Worm (Caenorhabditis elegans) whole organism, early embryonic: ENCODE measurements around the gene srt-35.

Experiments used
- B0310.2 ChIP-seq: sonication (generic microtip); optimal IDR thresholded peaks from 2 replicates; lab custom pipeline; 2016; ENCODE audit warnings: mild to moderate bottlenecking, missing genetic modification characterization, missing compliant biosample characterization
- F13C5.2 ChIP-seq: sonication (generic microtip); optimal IDR thresholded peaks from 2 replicates; lab custom pipeline; 2017; ENCODE audit warnings: mild to moderate bottlenecking, missing genetic modification characterization, inconsistent platforms, missing compliant biosample characterization
- aly-1 ChIP-seq: sonication (generic microtip); optimal IDR thresholded peaks from 2 replicates; lab custom pipeline; 2016; ENCODE audit warnings: missing genetic modification characterization, missing compliant biosample characterization
- ama-1 ChIP-seq: fragments of 150-350 bp; optimal IDR thresholded peaks from 2 replicates; lab custom pipeline; 2014
- ceh-13 ChIP-seq: fragments of 200-800 bp; sonication (Bioruptor generic); optimal IDR thresholded peaks from 2 replicates; lab custom pipeline; 2018; ENCODE audit warnings: mild to moderate bottlenecking, missing genetic modification characterization, missing compliant biosample characterization
- ceh-36 ChIP-seq: sonication (generic microtip); optimal IDR thresholded peaks from 2 replicates; lab custom pipeline; 2016; ENCODE audit warnings: missing genetic modification characterization, inconsistent platforms, missing compliant biosample characterization
- ets-7 ChIP-seq: sonication (generic microtip); optimal IDR thresholded peaks from 2 replicates; lab custom pipeline; 2016; ENCODE audit warnings: missing genotype, missing genetic modification characterization, missing compliant biosample characterization
- flt-1 ChIP-seq: fragments of 200-800 bp; sonication (Bioruptor generic); IDR thresholded peaks from 2 replicates; pipeline ENCODE4 v1.3.6; 2022; ENCODE audit warnings: missing genetic modification characterization, missing compliant biosample characterization
- hmbx-1 ChIP-seq: sonication (generic microtip); optimal IDR thresholded peaks from 2 replicates; lab custom pipeline; 2016; ENCODE audit warnings: mild to moderate bottlenecking, missing genetic modification characterization, missing compliant biosample characterization
- hmg-4 ChIP-seq: fragments of 200-800 bp; sonication (Bioruptor generic); optimal IDR thresholded peaks from 2 replicates; lab custom pipeline; 2018; ENCODE audit warnings: mild to moderate bottlenecking, missing genetic modification characterization, missing compliant biosample characterization
- hnd-1 ChIP-seq: sonication (generic microtip); optimal IDR thresholded peaks from 2 replicates; lab custom pipeline; 2016; ENCODE audit warnings: missing genetic modification characterization, missing compliant biosample characterization
- pes-1 ChIP-seq: fragments of 200-800 bp; sonication (Bioruptor generic); IDR thresholded peaks from 2 replicates; pipeline ENCODE4 v1.3.6; 2022; ENCODE audit warnings: missing genetic modification reagents, missing genetic modification characterization, missing compliant biosample characterization
- scrt-1 ChIP-seq: fragments of 200-800 bp; sonication (Bioruptor generic); IDR thresholded peaks from 2 replicates; pipeline ENCODE4 v1.3.6; 2022; ENCODE audit warnings: missing genetic modification characterization, missing compliant biosample characterization
- sea-1 ChIP-seq: fragments of 200-800 bp; sonication (Bioruptor generic); conservative IDR thresholded peaks from 2 replicates; pipeline ENCODE4 v1.3.6; 2022; ENCODE audit warnings: missing genetic modification characterization, missing compliant biosample characterization
- tbx-11 ChIP-seq: fragments of 200-800 bp; sonication (Bioruptor generic); IDR thresholded peaks from 2 replicates; pipeline ENCODE4 v1.3.6; 2022; ENCODE audit warnings: missing genetic modification characterization, missing compliant biosample characterization
- tbx-37 ChIP-seq: fragments of 200-800 bp; sonication (Bioruptor generic); conservative IDR thresholded peaks from 2 replicates; pipeline ENCODE4 v1.3.6; 2022; ENCODE audit warnings: missing genetic modification reagents, missing genetic modification characterization, missing compliant biosample characterization
- tra-4 ChIP-seq: sonication (generic microtip); optimal IDR thresholded peaks from 2 replicates; lab custom pipeline; 2017; ENCODE audit warnings: missing genetic modification characterization, missing compliant biosample characterization

The srt-35 gene

DNA sequence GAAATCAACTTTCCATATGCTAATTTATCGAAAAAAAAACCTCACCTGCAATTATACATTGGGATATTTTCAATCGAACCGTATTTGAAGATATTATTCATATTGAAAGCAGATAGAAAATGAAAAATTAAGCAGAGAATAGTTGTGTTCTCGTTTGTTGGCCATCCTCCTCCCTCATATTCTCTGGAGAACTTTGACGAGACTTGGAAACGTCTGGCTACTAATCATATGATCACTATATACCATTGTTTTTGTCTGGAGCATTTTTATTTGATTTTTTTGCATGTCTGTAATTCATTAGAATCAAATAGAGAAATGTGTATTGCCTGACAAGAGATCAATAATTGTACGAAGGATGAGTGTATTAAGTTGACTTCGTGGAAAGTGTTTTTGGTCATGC is at the start of gene srt-35:
srt-35 (minus strand) TSS at position 101 of the 400 bp plus-strand sequence.
- TF ChIP-seq hmg-4 (GFP tag; lab: Kevin White, UChicago) (no peak), ets-7 (no peak), flt-1 (GFP tag; lab: Robert Waterston, UW) (no peak), tra-4 (no peak), tbx-37 (GFP tag; lab: Robert Waterston, UW) (no peak), ceh-13 (GFP tag; lab: Kevin White, UChicago) (no peak), pes-1 (GFP tag; lab: Robert Waterston, UW) (no peak), ceh-36 (no peak), hmbx-1 (no peak), B0310.2 (tag; lab: Kevin White, UChicago) (no peak), hnd-1 (tag; lab: Kevin White, UChicago) (no peak), F13C5.2 (tag; lab: Kevin White, UChicago) (no peak), tbx-11 (no peak), scrt-1 (GFP tag; lab: Robert Waterston, UW) (no peak), sea-1 (GFP tag; lab: Robert Waterston, UW) (no peak), ama-1 (lab: Kevin White, UChicago) (no peak), aly-1 (tag; lab: Kevin White, UChicago) (no peak)

DNA sequence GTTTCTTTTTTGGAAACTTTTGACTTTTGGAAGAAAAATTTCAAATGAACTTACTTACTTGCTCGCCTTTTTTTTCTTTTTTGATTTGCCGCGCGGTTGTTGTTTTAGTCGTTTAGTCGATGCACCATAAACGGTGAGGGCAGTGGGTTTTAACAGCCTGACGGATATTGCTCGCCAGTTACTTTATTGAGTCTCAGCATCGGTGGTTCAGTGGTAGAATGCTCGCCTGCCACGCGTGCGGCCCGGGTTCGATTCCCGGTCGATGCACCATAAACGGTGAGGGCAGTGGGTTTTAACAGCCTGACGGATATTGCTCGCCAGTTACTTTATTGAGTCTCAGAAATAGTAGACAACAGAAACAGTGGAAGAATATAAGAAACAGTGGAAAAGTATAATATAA is 46.0 kb upstream of the srt-35 start:
- TF ChIP-seq scrt-1 (GFP tag; lab: Robert Waterston, UW) = peak; percentile 46; the same call in 1 of the 2 replicates
- 0 out of 2 replicates have a peak, but pooled peaks have one; percentile 35 for TF ChIP-seq sea-1 (GFP tag; lab: Robert Waterston, UW)
- TF ChIP-seq flt-1 (GFP tag; lab: Robert Waterston, UW) = peak; percentile 23; the same call in 1 of the 2 replicates
- TF ChIP-seq pes-1 (GFP tag; lab: Robert Waterston, UW) = peak; percentile 68

DNA sequence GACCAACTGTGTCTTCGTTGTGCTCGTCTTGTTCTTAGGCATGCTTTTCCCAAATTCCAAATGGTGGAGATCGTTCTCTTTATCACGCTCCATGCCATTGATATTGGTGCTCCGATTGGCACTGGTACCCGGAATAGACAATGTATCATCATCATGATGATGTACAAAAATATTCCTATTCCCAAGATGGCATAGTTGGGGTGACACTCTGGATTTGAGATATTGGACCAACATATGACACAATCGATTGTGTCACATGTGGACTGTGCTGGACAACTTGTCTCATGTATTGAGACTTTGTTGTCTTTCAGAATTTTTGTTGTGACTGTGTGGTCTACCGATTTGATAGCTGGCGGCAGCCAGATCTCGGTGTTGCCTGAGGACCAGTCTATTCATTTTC is 39.8 kb upstream of the srt-35 start:
- no peak for TF ChIP-seq ceh-13 (GFP tag; lab: Kevin White, UChicago)
- TF ChIP-seq aly-1 (tag; lab: Kevin White, UChicago) = no peak
- TF ChIP-seq ets-7 = no peak
- no peak for TF ChIP-seq sea-1 (GFP tag; lab: Robert Waterston, UW)
- no peak for TF ChIP-seq B0310.2 (tag; lab: Kevin White, UChicago)
- TF ChIP-seq pes-1 (GFP tag; lab: Robert Waterston, UW) = no peak
- TF ChIP-seq hmbx-1 = no peak
- TF ChIP-seq tbx-11 = no peak
- no peak for TF ChIP-seq ceh-36
- TF ChIP-seq scrt-1 (GFP tag; lab: Robert Waterston, UW) = no peak
- no peak for TF ChIP-seq tra-4
- no peak for TF ChIP-seq flt-1 (GFP tag; lab: Robert Waterston, UW)
- no peak for TF ChIP-seq ama-1 (lab: Kevin White, UChicago)
- TF ChIP-seq hnd-1 (tag; lab: Kevin White, UChicago) = no peak
- no peak for TF ChIP-seq F13C5.2 (tag; lab: Kevin White, UChicago)
- TF ChIP-seq tbx-37 (GFP tag; lab: Robert Waterston, UW) = no peak

DNA sequence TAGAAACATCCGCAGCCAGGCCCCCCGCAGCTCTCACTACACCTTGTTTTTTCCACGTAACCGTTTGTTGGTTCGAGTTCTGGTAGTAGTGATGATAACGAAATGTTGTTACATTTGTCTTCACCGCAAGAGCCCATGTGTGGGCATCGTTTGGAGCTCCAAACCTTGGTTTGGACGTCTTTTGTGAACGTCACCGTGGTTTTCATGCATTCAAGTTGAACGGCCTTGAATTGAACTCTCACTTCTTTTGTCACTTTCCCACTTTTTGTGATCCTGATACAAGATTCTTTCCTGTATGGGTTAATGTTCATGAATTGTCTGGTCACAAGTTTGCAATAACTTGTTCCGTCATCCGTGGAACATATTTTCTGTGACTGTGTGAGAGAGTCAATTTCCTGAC is 39.4 kb upstream of the srt-35 start:
- TF ChIP-seq ets-7 (no peak), sea-1 (GFP tag; lab: Robert Waterston, UW) (no peak), hmbx-1 (no peak), ceh-13 (GFP tag; lab: Kevin White, UChicago) (no peak), flt-1 (GFP tag; lab: Robert Waterston, UW) (no peak), ceh-36 (no peak), scrt-1 (GFP tag; lab: Robert Waterston, UW) (no peak), tbx-37 (GFP tag; lab: Robert Waterston, UW) (no peak), ama-1 (lab: Kevin White, UChicago) (no peak), pes-1 (GFP tag; lab: Robert Waterston, UW) (no peak), aly-1 (tag; lab: Kevin White, UChicago) (no peak), B0310.2 (tag; lab: Kevin White, UChicago) (no peak)

DNA sequence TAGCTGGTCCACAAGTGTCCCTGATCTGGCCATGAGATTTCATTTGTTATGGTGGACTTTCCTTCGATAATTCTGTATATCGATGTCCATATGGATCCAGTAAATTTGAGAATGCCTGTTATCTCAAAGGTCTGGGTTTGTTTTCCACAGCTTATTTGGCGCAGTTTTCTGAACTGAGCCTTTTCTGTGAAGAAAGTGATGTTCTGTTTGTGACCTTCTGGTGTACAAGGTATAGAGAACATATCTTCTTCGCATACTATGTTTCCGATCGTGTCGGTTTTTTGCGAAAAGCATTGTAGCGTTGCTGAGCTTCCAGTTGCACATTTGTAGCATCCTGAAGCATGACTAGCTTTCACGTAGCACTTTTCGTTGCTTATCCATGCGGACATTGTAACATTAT is 38.4 kb upstream of the srt-35 start:
- TF ChIP-seq aly-1 (tag; lab: Kevin White, UChicago) (no peak), tbx-11 (no peak), hmbx-1 (no peak), scrt-1 (GFP tag; lab: Robert Waterston, UW) (no peak)

DNA sequence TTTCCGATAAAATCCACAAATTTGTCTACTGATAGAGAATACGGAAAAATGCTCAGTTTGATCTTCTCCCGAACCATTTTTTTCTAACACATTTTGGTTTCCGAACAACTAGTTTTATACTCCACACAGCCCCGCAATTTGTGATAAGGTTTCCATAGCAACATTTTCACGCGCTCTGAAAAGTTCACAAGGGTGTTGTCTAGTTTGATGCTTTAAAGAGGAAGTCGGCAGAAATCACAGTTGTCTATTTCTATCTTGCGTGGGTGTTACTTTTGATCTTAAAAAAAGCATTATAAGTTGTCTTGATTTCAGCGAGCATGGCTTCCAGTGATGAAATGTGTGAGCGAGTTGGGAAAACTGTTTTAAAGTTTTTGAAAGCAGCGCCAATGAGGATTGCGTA is 35.3 kb upstream of the srt-35 start, which contains the start of gene ZC132.3:
ZC132.3 (minus strand) TSS at position 101 of the 400 bp plus-strand sequence.
- TF ChIP-seq B0310.2 (tag; lab: Kevin White, UChicago) (no peak), hnd-1 (tag; lab: Kevin White, UChicago) (no peak), pes-1 (GFP tag; lab: Robert Waterston, UW) (no peak), ceh-13 (GFP tag; lab: Kevin White, UChicago) (no peak), ama-1 (lab: Kevin White, UChicago) (no peak), aly-1 (tag; lab: Kevin White, UChicago) (no peak)

DNA sequence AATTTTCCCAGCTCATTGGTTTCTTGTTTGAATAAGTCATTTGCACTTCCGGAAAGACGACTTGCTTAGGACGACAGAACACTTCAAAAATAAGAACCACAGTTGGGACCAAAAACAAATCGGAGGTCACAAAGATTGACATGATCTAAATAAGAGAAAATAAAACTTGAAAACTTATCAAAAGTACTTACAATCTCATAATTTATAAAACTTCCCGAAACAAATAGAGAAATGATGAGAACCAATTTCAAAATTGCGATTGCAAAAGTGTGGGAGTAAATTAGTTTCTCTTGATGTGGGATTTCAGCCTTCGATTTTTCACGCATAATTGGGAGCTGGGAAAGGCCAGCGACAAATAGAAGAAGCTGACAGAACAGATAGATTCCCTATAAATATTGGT is 34.2 kb upstream of the srt-35 start, which contains the start of gene ZC132.11:
ZC132.11 (minus strand) TSS at position 101 of the 400 bp plus-strand sequence.
- no peak for TF ChIP-seq scrt-1 (GFP tag; lab: Robert Waterston, UW)
- no peak for TF ChIP-seq hnd-1 (tag; lab: Kevin White, UChicago)
- no peak for TF ChIP-seq aly-1 (tag; lab: Kevin White, UChicago)
- TF ChIP-seq B0310.2 (tag; lab: Kevin White, UChicago) = no peak
- no peak for TF ChIP-seq ets-7
- TF ChIP-seq ama-1 (lab: Kevin White, UChicago) = no peak
- TF ChIP-seq tra-4 = no peak
- no peak for TF ChIP-seq ceh-13 (GFP tag; lab: Kevin White, UChicago)
- TF ChIP-seq pes-1 (GFP tag; lab: Robert Waterston, UW) = no peak
- TF ChIP-seq tbx-11 = no peak
- no peak for TF ChIP-seq ceh-36
- TF ChIP-seq tbx-37 (GFP tag; lab: Robert Waterston, UW) = no peak
- TF ChIP-seq hmbx-1 = no peak
- TF ChIP-seq hmg-4 (GFP tag; lab: Kevin White, UChicago) = no peak
- TF ChIP-seq sea-1 (GFP tag; lab: Robert Waterston, UW) = no peak
- TF ChIP-seq F13C5.2 (tag; lab: Kevin White, UChicago) = no peak
- TF ChIP-seq flt-1 (GFP tag; lab: Robert Waterston, UW) = no peak
